Worm (Caenorhabditis elegans) whole organism, L2 larva: ENCODE measurements around the gene C18D1.2.

Experiments used
- R02D3.7 ChIP-seq: fragments of 150-350 bp; optimal IDR thresholded peaks from 2 replicates; lab custom pipeline; 2014; ENCODE audit warnings: missing biosample characterization, missing genetic modification characterization
- Y55F3AM.14 ChIP-seq: fragments of 200-800 bp; sonication (Bioruptor generic); optimal IDR thresholded peaks from 2 replicates; lab custom pipeline; 2018; ENCODE audit warnings: mild to moderate bottlenecking, missing genetic modification characterization, missing compliant biosample characterization
- blmp-1 ChIP-seq: sonication (generic microtip); optimal IDR thresholded peaks from 2 replicates; lab custom pipeline; 2017; ENCODE audit warnings: missing genetic modification characterization, mild to moderate bottlenecking, missing compliant biosample characterization, antibody characterized with exemption, moderate library complexity; ENCODE audit not compliant: insufficient read depth
- ceh-82 ChIP-seq: fragments of 150-350 bp; optimal IDR thresholded peaks from 2 replicates; lab custom pipeline; 2014; ENCODE audit warnings: missing biosample characterization, missing genetic modification characterization
- elt-3 ChIP-seq: sonication (generic microtip); optimal IDR thresholded peaks from 2 replicates; lab custom pipeline; 2017; ENCODE audit warnings: missing biosample characterization, missing genetic modification characterization
- mab-5 ChIP-seq: fragments of 150-350 bp; optimal IDR thresholded peaks from 2 replicates; lab custom pipeline; 2014; ENCODE audit warnings: missing biosample characterization, missing genetic modification characterization
- nhr-11 ChIP-seq: fragments of 150-350 bp; optimal IDR thresholded peaks from 2 replicates; lab custom pipeline; 2014; ENCODE audit warnings: missing biosample characterization, missing genetic modification characterization
- peb-1 ChIP-seq: fragments of 150-350 bp; optimal IDR thresholded peaks from 2 replicates; lab custom pipeline; 2014; ENCODE audit warnings: missing biosample characterization, missing genetic modification characterization
- sma-9 ChIP-seq, 2 experiments: fragments of 150-350 bp in 1 of 2; sonication (generic microtip) in 1 of 2; optimal IDR thresholded peaks; 2 replicates each; lab custom pipeline; 2014 to 2016; ENCODE audit warnings: missing genetic modification characterization in 2 of 2, mild to moderate bottlenecking in 1 of 2, missing biosample characterization in 1 of 2, missing compliant biosample characterization in 1 of 2, missing genetic modification reagents in 1 of 2, moderate library complexity in 1 of 2
- snpc-4 ChIP-seq: fragments of 150-350 bp; optimal IDR thresholded peaks from 2 replicates; lab custom pipeline; 2014; ENCODE audit warnings: missing biosample characterization, missing genetic modification characterization
- unc-39 ChIP-seq: fragments of 150-350 bp; optimal IDR thresholded peaks from 2 replicates; lab custom pipeline; 2014; ENCODE audit warnings: missing biosample characterization, missing genetic modification characterization
- zag-1 ChIP-seq: fragments of 150-350 bp; optimal IDR thresholded peaks from 2 replicates; lab custom pipeline; 2014; ENCODE audit warnings: missing biosample characterization, missing genetic modification characterization
- ztf-4 ChIP-seq: fragments of 150-350 bp; optimal IDR thresholded peaks from 2 replicates; lab custom pipeline; 2014; ENCODE audit warnings: missing biosample characterization, missing genetic modification characterization

ce11 chrII:10099072-10099471 lies 42.3 kb downstream of the C18D1.2 start:
- TF ChIP-seq ceh-82 (tag; lab: Kevin White, UChicago) (no peak), peb-1 (no peak), blmp-1 (no peak), zag-1 (no peak), ztf-4 (tag; lab: Kevin White, UChicago) (no peak), R02D3.7 (tag; lab: Kevin White, UChicago) (no peak), nhr-11 (no peak), Y55F3AM.14 (GFP tag; lab: Kevin White, UChicago) (no peak), elt-3 (tag; lab: Kevin White, UChicago) (no peak), mab-5 (tag; lab: Kevin White, UChicago) (no peak), unc-39 (tag; lab: Kevin White, UChicago) (no peak), snpc-4 (tag; lab: Kevin White, UChicago) (no peak), sma-9 (GFP tag; optimal IDR thresholded peaks at IDR 0.05; lab: Kevin White, UChicago) (no peak), sma-9 (tag; optimal IDR thresholded peaks at IDR 0.05; lab: Kevin White, UChicago) (no peak)
